Fruit fly (Drosophila melanogaster) whole organism, prepupa: Measurements from ENCODE around the gene dachs.

Experiments used
- Blimp-1 ChIP-seq: fragments of 200-800 bp; sonication (Bioruptor generic); optimal IDR thresholded peaks from 3 replicates; lab custom pipeline; 2017; ENCODE audit warnings: missing biosample characterization, missing genetic modification characterization, mild to moderate bottlenecking, moderate library complexity, missing genetic modification reagents
- CG10631 ChIP-seq: fragments of 200-800 bp; sonication (Bioruptor generic); optimal IDR thresholded peaks from 2 replicates; lab custom pipeline; 2016; ENCODE audit warnings: missing biosample characterization, missing genetic modification characterization
- CG10669 ChIP-seq: fragments of 200-800 bp; sonication (Bioruptor generic); optimal IDR thresholded peaks from 3 replicates; lab custom pipeline; 2018; ENCODE audit warnings: missing biosample characterization, mild to moderate bottlenecking, missing genetic modification characterization, moderate library complexity
- CG11294 ChIP-seq: fragments of 200-800 bp; sonication (Bioruptor generic); IDR thresholded peaks from 2 replicates; pipeline ENCODE4 v1.3.6; 2022; ENCODE audit warnings: missing biosample characterization, missing genetic modification characterization
- CG11762 ChIP-seq: fragments of 200-800 bp; sonication (Bioruptor generic); optimal IDR thresholded peaks from 3 replicates; lab custom pipeline; 2016; ENCODE audit warnings: missing biosample characterization, missing genetic modification characterization; ENCODE audit not compliant: insufficient read depth
- CG15336 ChIP-seq: fragments of 200-800 bp; sonication (Bioruptor generic); IDR thresholded peaks from 2 replicates; pipeline ENCODE4 v1.3.6; 2022; ENCODE audit warnings: missing biosample characterization, missing genetic modification characterization
- CG1621 ChIP-seq: fragments of 200-800 bp; sonication (Bioruptor generic); optimal IDR thresholded peaks from 3 replicates; lab custom pipeline; 2018; ENCODE audit warnings: missing biosample characterization, mild to moderate bottlenecking, missing genetic modification characterization
- CG16779 ChIP-seq: fragments of 200-800 bp; sonication (Bioruptor generic); optimal IDR thresholded peaks from 3 replicates; lab custom pipeline; 2017; ENCODE audit warnings: missing biosample characterization, mild to moderate bottlenecking, missing genetic modification characterization
- CG3032 ChIP-seq: fragments of 200-800 bp; optimal IDR thresholded peaks from 2 replicates; lab custom pipeline; 2019; ENCODE audit warnings: missing biosample characterization, mild to moderate bottlenecking, missing genetic modification characterization, moderate library complexity
- CG31627 ChIP-seq: fragments of 200-800 bp; sonication (Bioruptor generic); optimal IDR thresholded peaks from 3 replicates; lab custom pipeline; 2016; ENCODE audit warnings: missing biosample characterization, missing genetic modification characterization
- CG32006 ChIP-seq: fragments of 200-800 bp; sonication (Bioruptor generic); optimal IDR thresholded peaks from 3 replicates; lab custom pipeline; 2017; ENCODE audit warnings: missing biosample characterization, mild to moderate bottlenecking, missing genetic modification characterization
- CG34406 ChIP-seq: fragments of 200-800 bp; sonication (Bioruptor generic); optimal IDR thresholded peaks from 3 replicates; lab custom pipeline; 2016; ENCODE audit warnings: missing biosample characterization, missing genetic modification characterization
- CG4318 ChIP-seq: fragments of 200-800 bp; sonication (Bioruptor generic); optimal IDR thresholded peaks from 3 replicates; lab custom pipeline; 2017; ENCODE audit warnings: missing biosample characterization, mild to moderate bottlenecking, missing genetic modification characterization
- CG6163 ChIP-seq: fragments of 200-800 bp; sonication (Bioruptor generic); IDR thresholded peaks from 3 replicates; pipeline ENCODE4 v1.3.6; 2022; ENCODE audit warnings: missing biosample characterization, missing genetic modification characterization
- CG6276 ChIP-seq: fragments of 200-800 bp; sonication (Bioruptor generic); optimal IDR thresholded peaks from 2 replicates; lab custom pipeline; 2017; ENCODE audit warnings: missing biosample characterization, mild to moderate bottlenecking, missing genetic modification characterization
- CG6792 ChIP-seq: fragments of 200-800 bp; sonication (Bioruptor generic); optimal IDR thresholded peaks from 3 replicates; lab custom pipeline; 2016; ENCODE audit warnings: missing biosample characterization, missing genetic modification characterization
- CG6808 ChIP-seq: fragments of 200-800 bp; sonication (Bioruptor generic); optimal IDR thresholded peaks from 3 replicates; lab custom pipeline; 2017; ENCODE audit warnings: missing biosample characterization, missing genetic modification characterization, mild to moderate bottlenecking, moderate library complexity, missing genetic modification reagents
- CG6854 ChIP-seq: fragments of 200-800 bp; sonication (Bioruptor generic); optimal IDR thresholded peaks from 2 replicates; lab custom pipeline; 2017; ENCODE audit warnings: missing biosample characterization, mild to moderate bottlenecking, missing genetic modification characterization
- CG7368 ChIP-seq: fragments of 200-800 bp; sonication (Bioruptor generic); optimal IDR thresholded peaks from 3 replicates; lab custom pipeline; 2016; ENCODE audit warnings: missing biosample characterization, missing genetic modification characterization
- CG8119 ChIP-seq: fragments of 200-800 bp; sonication (Bioruptor generic); IDR thresholded peaks from 3 replicates; pipeline ENCODE4 v1.3.6; 2022; ENCODE audit warnings: missing biosample characterization, missing genetic modification characterization
- CG8319 ChIP-seq: fragments of 200-800 bp; sonication (Bioruptor generic); optimal IDR thresholded peaks from 3 replicates; lab custom pipeline; 2016; ENCODE audit warnings: missing biosample characterization, missing genetic modification characterization
- CG8632 ChIP-seq: fragments of 200-800 bp; sonication (Bioruptor generic); optimal IDR thresholded peaks from 3 replicates; lab custom pipeline; 2016; ENCODE audit warnings: missing biosample characterization, missing genetic modification characterization
- Eip75B ChIP-seq: fragments of 200-800 bp; sonication (Bioruptor generic); optimal IDR thresholded peaks from 3 replicates; lab custom pipeline; 2016; ENCODE audit warnings: missing biosample characterization, missing genetic modification characterization
- Ets96B ChIP-seq: fragments of 200-800 bp; optimal IDR thresholded peaks from 2 replicates; lab custom pipeline; 2019; ENCODE audit warnings: missing biosample characterization, mild to moderate bottlenecking, missing genetic modification characterization, moderate library complexity
- Gug ChIP-seq: fragments of 200-800 bp; sonication (Bioruptor generic); IDR thresholded peaks from 2 replicates; pipeline ENCODE4 v1.3.6; 2022; ENCODE audit warnings: missing biosample characterization, missing genetic modification characterization
- Hr39 ChIP-seq: fragments of 200-800 bp; sonication (Bioruptor generic); optimal IDR thresholded peaks from 2 replicates; lab custom pipeline; 2016; ENCODE audit warnings: missing biosample characterization, missing genetic modification characterization
- Hr4 ChIP-seq: fragments of 200-800 bp; sonication (Bioruptor generic); optimal IDR thresholded peaks from 3 replicates; lab custom pipeline; 2016; ENCODE audit warnings: missing biosample characterization, missing genetic modification characterization
- Lpt ChIP-seq: fragments of 200-800 bp; sonication (Bioruptor generic); optimal IDR thresholded peaks from 3 replicates; lab custom pipeline; 2016; ENCODE audit warnings: missing biosample characterization, missing genetic modification characterization
- Met ChIP-seq: fragments of 200-800 bp; sonication (Bioruptor generic); optimal IDR thresholded peaks from 3 replicates; lab custom pipeline; 2016; ENCODE audit warnings: missing biosample characterization, missing genetic modification characterization
- OdsH ChIP-seq: fragments of 200-800 bp; sonication (Bioruptor generic); optimal IDR thresholded peaks from 3 replicates; lab custom pipeline; 2016; ENCODE audit warnings: missing biosample characterization, missing genetic modification characterization
- Smox ChIP-seq: fragments of 200-800 bp; sonication (Bioruptor generic); optimal IDR thresholded peaks from 3 replicates; lab custom pipeline; 2016; ENCODE audit warnings: missing biosample characterization, missing genetic modification characterization
- Sox14 ChIP-seq: fragments of 200-800 bp; sonication (Bioruptor generic); optimal IDR thresholded peaks from 3 replicates; lab custom pipeline; 2016; ENCODE audit warnings: missing biosample characterization, missing genetic modification characterization
- achi ChIP-seq: fragments of 200-800 bp; sonication (Bioruptor generic); optimal IDR thresholded peaks from 3 replicates; lab custom pipeline; 2016; ENCODE audit warnings: missing biosample characterization, missing genetic modification characterization
- acj6 ChIP-seq: fragments of 200-800 bp; sonication (Bioruptor generic); optimal IDR thresholded peaks from 3 replicates; lab custom pipeline; 2016; ENCODE audit warnings: missing biosample characterization, missing genetic modification characterization
- cyc ChIP-seq: fragments of 200-800 bp; sonication (Bioruptor generic); optimal IDR thresholded peaks from 3 replicates; lab custom pipeline; 2016; ENCODE audit warnings: missing biosample characterization, missing genetic modification characterization
- dac ChIP-seq: fragments of 200-800 bp; sonication (Bioruptor generic); optimal IDR thresholded peaks from 2 replicates; lab custom pipeline; 2017; ENCODE audit warnings: missing biosample characterization, mild to moderate bottlenecking, missing genetic modification characterization
- dsx ChIP-seq: fragments of 200-800 bp; optimal IDR thresholded peaks from 3 replicates; lab custom pipeline; 2019; ENCODE audit warnings: missing biosample characterization, mild to moderate bottlenecking, missing genetic modification characterization, moderate library complexity; ENCODE audit not compliant: poor library complexity, severe bottlenecking
- eg ChIP-seq: fragments of 200-800 bp; sonication (Bioruptor generic); IDR thresholded peaks from 3 replicates; pipeline ENCODE4 v1.3.6; 2022; ENCODE audit warnings: missing biosample characterization, missing genetic modification characterization
- esn ChIP-seq: fragments of 200-800 bp; sonication (Bioruptor generic); optimal IDR thresholded peaks from 2 replicates; lab custom pipeline; 2016; ENCODE audit warnings: missing biosample characterization, mild to moderate bottlenecking, missing genetic modification characterization, moderate library complexity
- fd85E ChIP-seq: fragments of 200-800 bp; sonication (Bioruptor generic); optimal IDR thresholded peaks from 3 replicates; lab custom pipeline; 2016; ENCODE audit warnings: missing biosample characterization, missing genetic modification characterization
- lz ChIP-seq: fragments of 200-800 bp; sonication (Bioruptor generic); optimal IDR thresholded peaks from 3 replicates; lab custom pipeline; 2016; ENCODE audit warnings: missing biosample characterization, missing genetic modification characterization
- pdm3 ChIP-seq: fragments of 200-800 bp; sonication (Bioruptor generic); optimal IDR thresholded peaks from 3 replicates; lab custom pipeline; 2016; ENCODE audit warnings: missing biosample characterization, missing genetic modification characterization
- salr ChIP-seq, 2 experiments: fragments of 200-800 bp; sonication (Bioruptor generic); optimal IDR thresholded peaks; 3 replicates each; lab custom pipeline; 2016 to 2018; ENCODE audit warnings: missing biosample characterization in 2 of 2, missing genetic modification characterization in 2 of 2, mild to moderate bottlenecking in 1 of 2
- spab ChIP-seq: fragments of 200-800 bp; sonication (Bioruptor generic); optimal IDR thresholded peaks from 2 replicates; lab custom pipeline; 2017; ENCODE audit warnings: missing biosample characterization, mild to moderate bottlenecking, missing genetic modification characterization, missing genetic modification reagents
- ss ChIP-seq, 2 experiments: fragments of 200-800 bp; sonication (Bioruptor generic); optimal IDR thresholded peaks; 2 replicates in 1 of 2; 3 replicates in 1 of 2; lab custom pipeline; 2017 to 2018; ENCODE audit warnings: mild to moderate bottlenecking in 2 of 2, missing biosample characterization in 2 of 2, missing genetic modification characterization in 2 of 2, moderate library complexity in 1 of 2
- svp ChIP-seq: fragments of 200-800 bp; sonication (Bioruptor generic); peaks from one replicate; lab custom pipeline; 2016; ENCODE audit warnings: missing biosample characterization, missing genetic modification characterization
- vri ChIP-seq: fragments of 200-800 bp; sonication (Bioruptor generic); optimal IDR thresholded peaks from 3 replicates; lab custom pipeline; 2016; ENCODE audit warnings: missing biosample characterization, mild to moderate bottlenecking, missing genetic modification characterization

Gene dachs

dm6 chr2L:8419382-8419940 lies 47.2 kb upstream of the dachs start (continued):
- TF ChIP-seq CG10669 (GFP tag; lab: Kevin White, UChicago) (no peak), CG4318 (no peak), CG7368 (GFP tag; lab: Kevin White, UChicago) (peak; percentile 43), CG1621 (tag; lab: Kevin White, UChicago) (peak; percentile 23), ss (GFP tag; optimal IDR thresholded peaks at IDR 0.05; lab: Kevin White, UChicago) (peak; percentile 75 to 77), dsx (peak; percentile 50), dac (GFP tag; lab: Kevin White, UChicago) (no peak), Gug (GFP tag; lab: Robert Waterston, UW) (no peak), CG8119 (no peak), Hr39 (no peak), CG6163 (GFP tag; lab: Robert Waterston, UW) (peak; percentile 42; the same call in 1 of the 3 replicates), CG8632 (GFP tag; lab: Kevin White, UChicago) (no peak), CG32006 (no peak), CG15336 (no peak)

- TF ChIP-seq eg (peak; percentile 7; the same call in 1 of the 3 replicates), svp (GFP tag; lab: Kevin White, UChicago) (peak; percentile 72), Ets96B (tag; lab: Kevin White, UChicago) (peak; percentile 37), CG4318 (no peak), CG8319 (no peak), Smox (GFP tag; lab: Kevin White, UChicago) (peak; percentile 23), fd85E (GFP tag; lab: Kevin White, UChicago) (no peak), CG10669 (GFP tag; lab: Kevin White, UChicago) (peak; percentile 22), Hr39 (no peak), CG11294 (GFP tag; lab: Robert Waterston, UW) (no peak), cyc (GFP tag; lab: Kevin White, UChicago) (no peak), Sox14 (GFP tag; lab: Kevin White, UChicago) (peak; percentile 7), CG6792 (GFP tag; lab: Kevin White, UChicago) (no peak), acj6 (GFP tag; lab: Kevin White, UChicago) (peak; percentile 14), CG32006 (peak; percentile 63), Eip75B (GFP tag; lab: Kevin White, UChicago) (peak; percentile 15), CG6808 (GFP tag; lab: Kevin White, UChicago) (peak; percentile 75), CG31627 (peak; percentile 2), CG8632 (GFP tag; lab: Kevin White, UChicago) (peak; percentile 29), vri (GFP tag; lab: Kevin White, UChicago) (no peak), CG16779 (tag; lab: Kevin White, UChicago) (no peak), esn (GFP tag; lab: Kevin White, UChicago) (no peak), dac (GFP tag; lab: Kevin White, UChicago) (no peak), CG10631 (GFP tag; lab: Kevin White, UChicago) (peak; percentile 54), spab (peak; percentile 40), OdsH (peak; percentile 44), ss (GFP tag; optimal IDR thresholded peaks at IDR 0.05; lab: Kevin White, UChicago) (peak; percentile 75 to 82), lz (GFP tag; lab: Kevin White, UChicago) (no peak), CG6854 (GFP tag; lab: Kevin White, UChicago) (no peak), CG8119 (no peak), CG11762 (GFP tag; lab: Kevin White, UChicago) (no peak), Blimp-1 (GFP tag; lab: Kevin White, UChicago) (no peak), CG6276 (GFP tag; lab: Kevin White, UChicago) (no peak), achi (GFP tag; lab: Kevin White, UChicago) (peak; percentile 7), Lpt (GFP tag; lab: Kevin White, UChicago) (peak; percentile 6), CG34406 (no peak), Met (GFP tag; lab: Kevin White, UChicago) (peak; percentile 11), CG7368 (GFP tag; lab: Kevin White, UChicago) (no peak), CG3032 (tag; lab: Kevin White, UChicago) (peak; percentile 27), CG15336 (peak; percentile 32; the same call in 1 of the 2 replicates), Hr4 (GFP tag; lab: Kevin White, UChicago) (peak; percentile 35), pdm3 (peak; percentile 17), CG1621 (tag; lab: Kevin White, UChicago) (peak; percentile 46), salr (GFP tag; optimal IDR thresholded peaks at IDR 0.05; lab: Kevin White, UChicago) (no peak)
Measured at dm6 chr2L:8420259-8420930, 46.2 kb upstream of the dachs start.
